Fruit fly (Drosophila melanogaster) whole organism, embryonic: Measurements from ENCODE around the gene CG6149.

ENCODE experiments used
- Atf3 ChIP-seq: fragments of 200-800 bp; sonication (Bioruptor generic); optimal IDR thresholded peaks from 3 replicates; lab custom pipeline; 2016; ENCODE audit warnings: missing biosample characterization, missing genetic modification characterization
- CG10565 ChIP-seq: fragments of 200-800 bp; sonication (Bioruptor generic); optimal IDR thresholded peaks from 3 replicates; lab custom pipeline; 2016; ENCODE audit warnings: missing biosample characterization, mild to moderate bottlenecking, missing genetic modification characterization
- CG11247 ChIP-seq: fragments of 200-800 bp; sonication (Bioruptor generic); IDR thresholded peaks from 2 replicates; pipeline ENCODE4 v1.3.6; 2022; ENCODE audit warnings: missing biosample characterization, missing genetic modification characterization
- CG12391 ChIP-seq: fragments of 200-800 bp; sonication (Bioruptor generic); optimal IDR thresholded peaks from 3 replicates; lab custom pipeline; 2018; ENCODE audit warnings: missing biosample characterization, mild to moderate bottlenecking, missing genetic modification characterization, moderate library complexity
- CG13894 ChIP-seq: fragments of 200-800 bp; sonication (Bioruptor generic); optimal IDR thresholded peaks from 3 replicates; lab custom pipeline; 2018; ENCODE audit warnings: missing biosample characterization, mild to moderate bottlenecking, missing genetic modification characterization, moderate library complexity
- CG15514 ChIP-seq: fragments of 200-800 bp; sonication (Bioruptor generic); optimal IDR thresholded peaks from 3 replicates; lab custom pipeline; 2017; ENCODE audit warnings: missing biosample characterization, missing genetic modification characterization, mild to moderate bottlenecking, moderate library complexity, missing genetic modification reagents
- CG1602 ChIP-seq: fragments of 200-800 bp; sonication (Bioruptor generic); optimal IDR thresholded peaks from 3 replicates; lab custom pipeline; 2016; ENCODE audit warnings: missing biosample characterization, missing genetic modification characterization
- CG1603 ChIP-seq: fragments of 200-800 bp; sonication (Bioruptor generic); optimal IDR thresholded peaks from 2 replicates; lab custom pipeline; 2019; ENCODE audit warnings: missing biosample characterization, mild to moderate bottlenecking, missing genetic modification characterization, moderate library complexity
- CG16863 ChIP-seq: fragments of 200-800 bp; sonication (Bioruptor generic); optimal IDR thresholded peaks from 3 replicates; lab custom pipeline; 2016; ENCODE audit warnings: missing biosample characterization, missing genetic modification characterization
- CG2120 ChIP-seq: fragments of 200-800 bp; sonication (Bioruptor generic); optimal IDR thresholded peaks from 3 replicates; lab custom pipeline; 2016; ENCODE audit warnings: missing biosample characterization, missing genetic modification characterization
- CG2199 ChIP-seq: fragments of 200-800 bp; sonication (Bioruptor generic); IDR thresholded peaks from 3 replicates; pipeline ENCODE4 v1.3.6; 2022; ENCODE audit warnings: missing biosample characterization, missing genetic modification characterization
- CG30431 ChIP-seq: fragments of 200-800 bp; sonication (Bioruptor generic); optimal IDR thresholded peaks from 2 replicates; lab custom pipeline; 2017; ENCODE audit warnings: missing biosample characterization, missing genetic modification characterization
- CG6654 ChIP-seq: fragments of 200-800 bp; sonication (Bioruptor generic); optimal IDR thresholded peaks from 2 replicates; lab custom pipeline; 2017; ENCODE audit warnings: missing biosample characterization, mild to moderate bottlenecking, missing genetic modification characterization
- CG7839 ChIP-seq: fragments of 200-800 bp; sonication (Bioruptor generic); optimal IDR thresholded peaks from 3 replicates; lab custom pipeline; 2018; ENCODE audit warnings: missing biosample characterization, mild to moderate bottlenecking, missing genetic modification characterization, moderate library complexity
- CG7987 ChIP-seq: fragments of 200-800 bp; sonication (Bioruptor generic); optimal IDR thresholded peaks from 2 replicates; lab custom pipeline; 2018; ENCODE audit warnings: missing biosample characterization, mild to moderate bottlenecking, missing genetic modification characterization, moderate library complexity
- CG8359 ChIP-seq: fragments of 200-800 bp; sonication (Bioruptor generic); optimal IDR thresholded peaks from 2 replicates; lab custom pipeline; 2017; ENCODE audit warnings: missing biosample characterization, mild to moderate bottlenecking, missing genetic modification characterization, borderline replicate concordance
- Deaf1 ChIP-seq: fragments of 200-800 bp; optimal IDR thresholded peaks from 3 replicates; lab custom pipeline; 2019; ENCODE audit warnings: missing biosample characterization, mild to moderate bottlenecking, missing genetic modification characterization, moderate library complexity
- Dip2 ChIP-seq: fragments of 200-800 bp; sonication (Bioruptor generic); IDR thresholded peaks from 2 replicates; pipeline ENCODE4 v1.3.6; 2022; ENCODE audit warnings: missing biosample characterization, missing genetic modification characterization
- Elba2 ChIP-seq: fragments of 200-800 bp; sonication (Bioruptor generic); optimal IDR thresholded peaks from 3 replicates; lab custom pipeline; 2016; ENCODE audit warnings: missing biosample characterization, missing genetic modification characterization
- Fer2 ChIP-seq: fragments of 200-800 bp; sonication (Bioruptor generic); optimal IDR thresholded peaks from 2 replicates; lab custom pipeline; 2018; ENCODE audit warnings: missing biosample characterization, mild to moderate bottlenecking, missing genetic modification characterization, moderate library complexity
- HLHmδ ChIP-seq: fragments of 200-800 bp; sonication (Bioruptor generic); optimal IDR thresholded peaks from 2 replicates; lab custom pipeline; 2018; ENCODE audit warnings: missing biosample characterization, mild to moderate bottlenecking, missing genetic modification characterization, moderate library complexity
- Hmx ChIP-seq: fragments of 200-800 bp; sonication (Bioruptor generic); optimal IDR thresholded peaks from 2 replicates; lab custom pipeline; 2016; ENCODE audit warnings: missing biosample characterization, missing genetic modification characterization
- Hr78 ChIP-seq, 2 experiments: fragments of 200-800 bp in 1 of 2; fragments of >200 bp in 1 of 2; sonication (Bioruptor generic) in 1 of 2; optimal IDR thresholded peaks; 2 replicates each; lab custom pipeline; 2017 to 2019; ENCODE audit warnings: missing biosample characterization in 2 of 2, missing genetic modification characterization in 2 of 2, mild to moderate bottlenecking in 1 of 2, moderate library complexity in 1 of 2
- Med ChIP-seq: fragments of 200-800 bp; sonication (Bioruptor generic); peaks from one replicate; lab custom pipeline; 2016; ENCODE audit warnings: missing biosample characterization, missing genetic modification characterization, mild to moderate bottlenecking, inconsistent platforms, moderate library complexity
- Mes4 ChIP-seq: fragments of 200-800 bp; sonication (Bioruptor generic); optimal IDR thresholded peaks from 2 replicates; lab custom pipeline; 2016; ENCODE audit warnings: missing biosample characterization, missing genetic modification characterization
- Optix ChIP-seq: fragments of 200-800 bp; sonication (Bioruptor generic); IDR thresholded peaks from 3 replicates; pipeline ENCODE4 v1.3.6; 2022; ENCODE audit warnings: missing biosample characterization, missing genetic modification characterization
- Pdp1 ChIP-seq, 2 experiments: fragments of 200-800 bp; sonication (Bioruptor generic); optimal IDR thresholded peaks; 3 replicates each; lab custom pipeline; 2016; ENCODE audit warnings: missing biosample characterization in 2 of 2, missing genetic modification characterization in 2 of 2, mild to moderate bottlenecking in 1 of 2, moderate library complexity in 1 of 2
- Poxn ChIP-seq: fragments of 200-800 bp; sonication (Bioruptor generic); IDR thresholded peaks from 2 replicates; pipeline ENCODE4 v1.3.6; 2022; ENCODE audit warnings: missing biosample characterization, missing genetic modification characterization
- Stat92E ChIP-seq, 3 experiments: fragments of >200 bp in 2 of 3; fragments of 200-800 bp in 1 of 3; sonication (Bioruptor generic) in 1 of 3; optimal IDR thresholded peaks; 2 replicates each; lab custom pipeline; 2017 to 2019; ENCODE audit warnings: missing biosample characterization in 3 of 3, missing genetic modification characterization in 3 of 3, mild to moderate bottlenecking in 1 of 3, moderate library complexity in 1 of 3
- Xbp1 ChIP-seq: fragments of 200-800 bp; sonication (Bioruptor generic); optimal IDR thresholded peaks from 3 replicates; lab custom pipeline; 2016; ENCODE audit warnings: missing biosample characterization, mild to moderate bottlenecking, missing genetic modification characterization
- YL-1 ChIP-seq: fragments of 200-800 bp; sonication (Bioruptor generic); optimal IDR thresholded peaks from 3 replicates; lab custom pipeline; 2017; ENCODE audit warnings: missing biosample characterization, mild to moderate bottlenecking, missing genetic modification characterization
- bab2 ChIP-seq: fragments of 200-800 bp; sonication (Bioruptor generic); optimal IDR thresholded peaks from 2 replicates; lab custom pipeline; 2016; ENCODE audit warnings: missing biosample characterization, missing genetic modification characterization
- bcd ChIP-seq: fragments of 200-800 bp; sonication (Bioruptor generic); optimal IDR thresholded peaks from 2 replicates; lab custom pipeline; 2017; ENCODE audit warnings: missing biosample characterization, mild to moderate bottlenecking, missing genetic modification characterization
- bowl ChIP-seq: fragments of 200-800 bp; sonication (Bioruptor generic); IDR thresholded peaks from 2 replicates; pipeline ENCODE4 v1.3.6; 2022; ENCODE audit warnings: missing biosample characterization, missing genetic modification characterization
- crp ChIP-seq, 2 experiments: fragments of 200-800 bp; sonication (Bioruptor generic); optimal IDR thresholded peaks; 2 replicates in 1 of 2; 3 replicates in 1 of 2; lab custom pipeline; 2017; ENCODE audit warnings: missing biosample characterization in 2 of 2, missing genetic modification characterization in 2 of 2, mild to moderate bottlenecking in 1 of 2, moderate library complexity in 1 of 2
- eve ChIP-seq, 2 experiments: fragments of >200 bp; optimal IDR thresholded peaks; 2 replicates each; lab custom pipeline; 2017; ENCODE audit warnings: missing biosample characterization in 2 of 2, missing genetic modification characterization in 2 of 2
- ftz-f1 ChIP-seq: fragments of 200-800 bp; sonication (Bioruptor generic); optimal IDR thresholded peaks from 2 replicates; lab custom pipeline; 2016; ENCODE audit warnings: missing biosample characterization, missing genetic modification characterization
- gcm2 ChIP-seq: fragments of 200-800 bp; sonication (Bioruptor generic); optimal IDR thresholded peaks from 2 replicates; lab custom pipeline; 2016; ENCODE audit warnings: missing biosample characterization, missing genetic modification characterization
- gem ChIP-seq: fragments of 200-800 bp; sonication (Bioruptor generic); optimal IDR thresholded peaks from 2 replicates; lab custom pipeline; 2019; ENCODE audit warnings: missing biosample characterization, mild to moderate bottlenecking, missing genetic modification characterization, moderate library complexity
- jigr1 ChIP-seq: fragments of 200-800 bp; sonication (Bioruptor generic); IDR thresholded peaks from 3 replicates; pipeline ENCODE4 v1.3.6; 2022; ENCODE audit warnings: missing biosample characterization, missing genetic modification characterization
- jing ChIP-seq: fragments of 200-800 bp; sonication (Bioruptor generic); optimal IDR thresholded peaks from 2 replicates; lab custom pipeline; 2018; ENCODE audit warnings: missing biosample characterization, mild to moderate bottlenecking, missing genetic modification characterization
- kay ChIP-seq: fragments of 200-800 bp; sonication (Bioruptor generic); optimal IDR thresholded peaks from 2 replicates; lab custom pipeline; 2016; ENCODE audit warnings: missing biosample characterization, missing genetic modification characterization
- kni ChIP-seq: fragments of 200-800 bp; sonication (Bioruptor generic); optimal IDR thresholded peaks from 3 replicates; lab custom pipeline; 2017; ENCODE audit warnings: mild to moderate bottlenecking, missing biosample characterization, missing genetic modification reagents, missing genetic modification characterization
- maf-S ChIP-seq: fragments of 200-800 bp; sonication (Bioruptor generic); optimal IDR thresholded peaks from 2 replicates; lab custom pipeline; 2016; ENCODE audit warnings: missing biosample characterization, missing genetic modification characterization
- org-1 ChIP-seq: fragments of 200-800 bp; sonication (Bioruptor generic); optimal IDR thresholded peaks from 2 replicates; lab custom pipeline; 2017; ENCODE audit warnings: missing biosample characterization, missing genetic modification characterization
- pfk ChIP-seq: fragments of 200-800 bp; sonication (Bioruptor generic); optimal IDR thresholded peaks from 2 replicates; lab custom pipeline; 2018; ENCODE audit warnings: missing biosample characterization, mild to moderate bottlenecking, missing genetic modification characterization, moderate library complexity
- sens ChIP-seq: fragments of 200-800 bp; sonication (Bioruptor generic); peaks from one replicate; lab custom pipeline; 2016; ENCODE audit warnings: missing biosample characterization, missing genetic modification characterization
- slbo ChIP-seq: fragments of 200-800 bp; sonication (Bioruptor generic); IDR thresholded peaks from 2 replicates; pipeline ENCODE4 v1.3.6; 2022; ENCODE audit warnings: missing biosample characterization, missing genetic modification characterization
- slp2 ChIP-seq: fragments of 200-800 bp; sonication (Bioruptor generic); optimal IDR thresholded peaks from 2 replicates; lab custom pipeline; 2016; ENCODE audit warnings: missing biosample characterization, missing genetic modification characterization
- tgo ChIP-seq: fragments of 200-800 bp; sonication (Bioruptor generic); IDR thresholded peaks from 3 replicates; pipeline ENCODE4 v1.3.6; 2022; ENCODE audit warnings: missing biosample characterization, missing genetic modification characterization

The CG6149 gene

DNA sequence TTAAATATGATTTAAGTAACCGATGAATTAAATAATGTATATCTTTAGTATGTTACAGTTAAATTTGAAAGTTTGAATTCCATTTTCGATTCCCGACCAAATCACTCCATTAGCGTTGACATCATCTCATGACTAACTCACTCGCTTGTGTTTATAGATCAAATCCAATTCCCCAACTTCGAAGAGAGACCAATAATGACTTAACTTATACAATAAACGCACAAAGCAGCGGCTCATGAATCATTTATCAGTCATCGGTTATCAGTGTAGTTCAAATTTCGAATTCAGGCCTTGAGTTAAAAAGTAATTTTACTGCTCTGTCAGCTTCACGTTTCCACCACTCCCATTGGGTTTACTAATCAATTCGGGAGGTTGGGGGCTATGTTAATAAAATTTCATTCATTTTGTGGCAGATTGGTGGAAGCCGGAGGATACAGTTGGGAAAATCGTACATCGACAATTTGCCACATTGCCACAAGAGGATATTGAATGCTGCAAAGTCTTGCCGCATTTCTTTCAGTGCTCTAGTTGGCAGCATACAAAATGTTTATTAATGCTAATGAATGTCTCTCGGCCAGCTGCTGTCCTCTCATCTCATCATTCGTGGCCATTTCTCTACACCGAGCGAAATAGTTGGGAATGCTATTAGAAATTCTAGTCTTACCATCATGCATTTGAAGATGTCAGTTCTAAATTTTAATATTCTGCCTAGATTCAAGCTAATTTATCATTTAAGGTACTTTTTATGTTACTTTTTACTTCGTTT lies 26.8 kb downstream of the CG6149 start (continued):
- TF ChIP-seq CG6654 (GFP tag; lab: Kevin White, UChicago), result no peak
- peak; percentile 62 for TF ChIP-seq CG7839 (tag; lab: Kevin White, UChicago)
- TF ChIP-seq CG8359, result no peak
- TF ChIP-seq eve (GFP tag; optimal IDR thresholded peaks at IDR 0.05; lab: Kevin White, UChicago), result peak in 1 of 2 experiments; percentile 35
- TF ChIP-seq pfk, result no peak
- TF ChIP-seq bab2, result peak; percentile 51
- TF ChIP-seq Deaf1 (tag; lab: Kevin White, UChicago), result no peak
- TF ChIP-seq CG10565 (GFP tag; lab: Kevin White, UChicago), result no peak
- TF ChIP-seq CG30431 (GFP tag; lab: Kevin White, UChicago), result no peak
- TF ChIP-seq Dip2 (GFP tag; lab: Robert Waterston, UW), result no peak
- TF ChIP-seq CG7987 (GFP tag; lab: Kevin White, UChicago), result no peak
- no peak for TF ChIP-seq CG2199 (GFP tag; lab: Robert Waterston, UW)
- TF ChIP-seq CG16863 (GFP tag; lab: Kevin White, UChicago), result no peak
- TF ChIP-seq maf-S (GFP tag; lab: Kevin White, UChicago), result no peak
- TF ChIP-seq kni (GFP tag; lab: Kevin White, UChicago), result no peak
- no peak for TF ChIP-seq Fer2 (tag; lab: Kevin White, UChicago)
- TF ChIP-seq slp2 (GFP tag; lab: Kevin White, UChicago), result peak; percentile 40
- no peak for TF ChIP-seq CG12391 (tag; lab: Kevin White, UChicago)
- peak; percentile 17 for TF ChIP-seq bcd
- no peak for TF ChIP-seq Atf3
- no peak for TF ChIP-seq Hr78 (GFP tag; optimal IDR thresholded peaks at IDR 0.05; lab: Kevin White, UChicago)
- TF ChIP-seq Pdp1 (GFP tag; optimal IDR thresholded peaks at IDR 0.05; lab: Kevin White, UChicago), result peak; percentile 15 to 64
- TF ChIP-seq org-1 (GFP tag; lab: Kevin White, UChicago), result peak; percentile 29
- TF ChIP-seq gem (tag; lab: Kevin White, UChicago), result peak; percentile 66
- no peak for TF ChIP-seq slbo
- no peak for TF ChIP-seq YL-1 (GFP tag; lab: Kevin White, UChicago)
- TF ChIP-seq tgo (GFP tag; lab: Robert Waterston, UW), result no peak
- TF ChIP-seq kay (GFP tag; lab: Kevin White, UChicago), result no peak
- peak; percentile 48 for TF ChIP-seq CG1603
- no peak for TF ChIP-seq Hmx (GFP tag; lab: Kevin White, UChicago)
- no peak for TF ChIP-seq bowl (GFP tag; lab: Robert Waterston, UW)
- TF ChIP-seq Poxn (GFP tag; lab: Robert Waterston, UW), result no peak
- TF ChIP-seq gcm2 (GFP tag; lab: Kevin White, UChicago), result no peak
- peak; percentile 41 for TF ChIP-seq Xbp1 (GFP tag; lab: Kevin White, UChicago)
- no peak for TF ChIP-seq CG15514 (GFP tag; lab: Kevin White, UChicago)
- TF ChIP-seq Optix (GFP tag; lab: Robert Waterston, UW), result no peak
- no peak for TF ChIP-seq CG13894 (tag; lab: Kevin White, UChicago)
- no peak for TF ChIP-seq CG1602
- TF ChIP-seq ftz-f1 (GFP tag; lab: Kevin White, UChicago), result no peak
- no peak for TF ChIP-seq HLHmδ
- TF ChIP-seq crp (GFP tag; optimal IDR thresholded peaks at IDR 0.05; lab: Kevin White, UChicago), result no peak
- TF ChIP-seq Stat92E (GFP tag; optimal IDR thresholded peaks at IDR 0.05; lab: Kevin White, UChicago), result no peak
- TF ChIP-seq jing (GFP tag; lab: Kevin White, UChicago), result no peak
- no peak for TF ChIP-seq Mes4
- no peak for TF ChIP-seq Elba2 (GFP tag; lab: Kevin White, UChicago)
- TF ChIP-seq Med (GFP tag; lab: Kevin White, UChicago), result peak; percentile 78
- peak; percentile 19 for TF ChIP-seq CG2120 (GFP tag; lab: Kevin White, UChicago)
- no peak for TF ChIP-seq jigr1
- no peak for TF ChIP-seq CG11247
- TF ChIP-seq sens (GFP tag; lab: Kevin White, UChicago), result peak; percentile 91
